Worm (Caenorhabditis elegans) whole organism, L2 larva: ENCODE results near the gene hum-8.
A peak's percentile ranks its signal among the peaks of the same experiment; 100 is the strongest.

Experiments used
- C34F6.9 ChIP-seq: fragments of 150-350 bp; optimal IDR thresholded peaks from 2 replicates; lab custom pipeline; 2014; ENCODE audit warnings: missing biosample characterization, missing genetic modification characterization
- F13H6.1 ChIP-seq: sonication (generic microtip); optimal IDR thresholded peaks from 2 replicates; lab custom pipeline; 2016; ENCODE audit warnings: missing genetic modification characterization, missing compliant biosample characterization
- Y55F3AM.14 ChIP-seq: fragments of 200-800 bp; sonication (Bioruptor generic); optimal IDR thresholded peaks from 2 replicates; lab custom pipeline; 2018; ENCODE audit warnings: mild to moderate bottlenecking, missing genetic modification characterization, missing compliant biosample characterization
- aly-2 ChIP-seq: fragments of 150-350 bp; optimal IDR thresholded peaks from 2 replicates; lab custom pipeline; 2014; ENCODE audit warnings: missing biosample characterization, missing genetic modification characterization
- ama-1 ChIP-seq: fragments of 150-350 bp; optimal IDR thresholded peaks from 2 replicates; lab custom pipeline; 2018; ENCODE audit warnings: inconsistent platforms
- blmp-1 ChIP-seq: sonication (generic microtip); optimal IDR thresholded peaks from 2 replicates; lab custom pipeline; 2017; ENCODE audit warnings: missing genetic modification characterization, mild to moderate bottlenecking, missing compliant biosample characterization, antibody characterized with exemption, moderate library complexity; ENCODE audit not compliant: insufficient read depth
- ceh-16 ChIP-seq: fragments of 150-350 bp; optimal IDR thresholded peaks from 2 replicates; lab custom pipeline; 2014; ENCODE audit warnings: missing biosample characterization, missing genetic modification characterization
- ceh-82 ChIP-seq: fragments of 150-350 bp; optimal IDR thresholded peaks from 2 replicates; lab custom pipeline; 2014; ENCODE audit warnings: missing biosample characterization, missing genetic modification characterization
- crh-2 ChIP-seq: sonication (generic microtip); optimal IDR thresholded peaks from 2 replicates; lab custom pipeline; 2017; ENCODE audit warnings: missing biosample characterization, missing genetic modification characterization
- egl-27 ChIP-seq: sonication (generic microtip); optimal IDR thresholded peaks from 3 replicates; lab custom pipeline; 2017; ENCODE audit warnings: missing biosample characterization, missing genetic modification reagents, missing genetic modification characterization
- fos-1 ChIP-seq: fragments of 150-350 bp; optimal IDR thresholded peaks from 2 replicates; lab custom pipeline; 2014; ENCODE audit warnings: missing biosample characterization, missing genetic modification characterization
- gmeb-1 ChIP-seq: fragments of 150-350 bp; optimal IDR thresholded peaks from 2 replicates; lab custom pipeline; 2014; ENCODE audit warnings: missing biosample characterization, missing genetic modification characterization
- lin-13 ChIP-seq: fragments of 150-350 bp; optimal IDR thresholded peaks from 2 replicates; lab custom pipeline; 2014; ENCODE audit warnings: missing biosample characterization, missing genetic modification reagents, missing genetic modification characterization
- lin-39 ChIP-seq: fragments of 150-350 bp; optimal IDR thresholded peaks from 2 replicates; lab custom pipeline; 2014; ENCODE audit warnings: missing biosample characterization, missing genetic modification reagents, missing genetic modification characterization
- lsy-2 ChIP-seq, 2 experiments: fragments of 150-350 bp in 1 of 2; sonication (generic microtip) in 1 of 2; optimal IDR thresholded peaks; 2 replicates each; lab custom pipeline; 2014 to 2017; ENCODE audit warnings: missing biosample characterization in 2 of 2, missing genetic modification characterization in 2 of 2
- mab-5 ChIP-seq: fragments of 150-350 bp; optimal IDR thresholded peaks from 2 replicates; lab custom pipeline; 2014; ENCODE audit warnings: missing biosample characterization, missing genetic modification characterization
- mbf-1 ChIP-seq: sonication (generic microtip); optimal IDR thresholded peaks from 2 replicates; lab custom pipeline; 2017; ENCODE audit warnings: missing biosample characterization, missing genetic modification characterization
- nhr-12 ChIP-seq: fragments of 150-350 bp; optimal IDR thresholded peaks from 2 replicates; lab custom pipeline; 2014; ENCODE audit warnings: missing biosample characterization, missing genetic modification characterization
- nhr-129 ChIP-seq: fragments of 150-350 bp; optimal IDR thresholded peaks from 2 replicates; lab custom pipeline; 2014; ENCODE audit warnings: missing biosample characterization, missing genetic modification characterization
- nhr-21 ChIP-seq: fragments of 150-350 bp; optimal IDR thresholded peaks from 2 replicates; lab custom pipeline; 2014; ENCODE audit warnings: missing biosample characterization, missing genetic modification characterization
- nhr-237 ChIP-seq: fragments of 150-350 bp; optimal IDR thresholded peaks from 2 replicates; lab custom pipeline; 2014; ENCODE audit warnings: missing biosample characterization, missing genetic modification characterization
- nhr-25 ChIP-seq: fragments of 150-350 bp; sonication (generic microtip); optimal IDR thresholded peaks from 3 replicates; lab custom pipeline; 2014; ENCODE audit warnings: missing biosample characterization, missing genetic modification characterization
- nhr-6 ChIP-seq: fragments of 150-350 bp; optimal IDR thresholded peaks from 2 replicates; lab custom pipeline; 2014; ENCODE audit warnings: missing biosample characterization, missing genetic modification characterization
- nhr-77 ChIP-seq: fragments of 150-350 bp; optimal IDR thresholded peaks from 2 replicates; lab custom pipeline; 2014; ENCODE audit warnings: missing biosample characterization, missing genetic modification characterization
- sem-4 ChIP-seq: fragments of 150-350 bp; optimal IDR thresholded peaks from 2 replicates; lab custom pipeline; 2014; ENCODE audit warnings: missing biosample characterization, missing genetic modification reagents, missing genetic modification characterization
- skn-1 ChIP-seq: sonication (generic microtip); optimal IDR thresholded peaks from 2 replicates; lab custom pipeline; 2017; ENCODE audit warnings: missing biosample characterization, missing genetic modification characterization
- sma-3 ChIP-seq: sonication (generic microtip); optimal IDR thresholded peaks from 2 replicates; lab custom pipeline; 2016; ENCODE audit warnings: missing genetic modification reagents, missing genetic modification characterization, missing compliant biosample characterization
- sma-9 ChIP-seq, 2 experiments: fragments of 150-350 bp in 1 of 2; sonication (generic microtip) in 1 of 2; optimal IDR thresholded peaks; 2 replicates each; lab custom pipeline; 2014 to 2016; ENCODE audit warnings: missing genetic modification characterization in 2 of 2, mild to moderate bottlenecking in 1 of 2, missing biosample characterization in 1 of 2, missing compliant biosample characterization in 1 of 2, missing genetic modification reagents in 1 of 2, moderate library complexity in 1 of 2
- unc-39 ChIP-seq: fragments of 150-350 bp; optimal IDR thresholded peaks from 2 replicates; lab custom pipeline; 2014; ENCODE audit warnings: missing biosample characterization, missing genetic modification characterization
- unc-55 ChIP-seq: fragments of 150-350 bp; sonication (generic microtip); optimal IDR thresholded peaks from 3 replicates; lab custom pipeline; 2014; ENCODE audit warnings: missing biosample characterization, missing genetic modification reagents, missing genetic modification characterization
- unc-62 ChIP-seq: fragments of 150-350 bp; optimal IDR thresholded peaks from 2 replicates; lab custom pipeline; 2014; ENCODE audit warnings: missing biosample characterization, missing genetic modification reagents, missing genetic modification characterization
- ztf-1 ChIP-seq: fragments of 200-800 bp; sonication (Bioruptor generic); conservative IDR thresholded peaks from 2 replicates; pipeline ENCODE4 v1.3.6; 2022; ENCODE audit warnings: missing genetic modification characterization, missing compliant biosample characterization
- ztf-11 ChIP-seq: sonication (generic microtip); optimal IDR thresholded peaks from 2 replicates; lab custom pipeline; 2017; ENCODE audit warnings: missing biosample characterization, missing genetic modification characterization
- ztf-4 ChIP-seq: fragments of 150-350 bp; optimal IDR thresholded peaks from 2 replicates; lab custom pipeline; 2014; ENCODE audit warnings: missing biosample characterization, missing genetic modification characterization

The hum-8 gene

DNA sequence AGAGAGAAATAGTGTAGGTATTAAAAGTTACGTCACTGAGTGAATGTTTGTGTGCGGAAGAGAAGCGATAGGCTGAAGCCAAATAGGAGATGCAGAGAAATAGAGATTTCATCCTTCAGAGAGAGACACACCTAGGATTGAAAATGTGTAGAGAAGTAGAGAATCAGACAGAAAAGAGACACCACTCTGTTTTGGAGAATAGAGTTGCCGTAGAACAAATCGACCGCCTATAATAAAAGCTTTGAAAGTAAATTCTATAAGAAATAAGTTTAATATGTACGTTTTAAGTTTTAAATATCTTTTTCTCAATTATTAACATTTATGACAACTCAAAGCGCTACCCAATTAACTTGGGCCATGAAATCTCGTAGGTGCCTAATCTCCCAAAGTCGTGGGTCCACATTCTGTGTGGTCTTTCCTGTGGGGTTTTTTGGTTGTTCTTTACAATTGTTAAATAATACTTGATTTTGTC is 29.9 kb downstream of the hum-8 start, which contains the start of gene T07A9.12:
TSS of gene T07A9.12 (plus strand) at position 448 of the 472 bp plus-strand sequence.
- TF ChIP-seq Y55F3AM.14 (GFP tag; lab: Kevin White, UChicago) (no peak), gmeb-1 (tag; lab: Kevin White, UChicago) (peak; percentile 41), blmp-1 (peak; percentile 32), nhr-6 (tag; lab: Kevin White, UChicago) (peak; percentile 64), unc-62 (GFP tag; lab: Kevin White, UChicago) (no peak), lin-13 (GFP tag; lab: Kevin White, UChicago) (peak; percentile 79), nhr-129 (tag; lab: Kevin White, UChicago) (peak; percentile 83), mab-5 (tag; lab: Kevin White, UChicago) (no peak), sem-4 (tag; lab: Kevin White, UChicago) (peak; percentile 47), sma-3 (GFP tag; lab: Kevin White, UChicago) (peak; percentile 79), C34F6.9 (tag; lab: Kevin White, UChicago) (peak; percentile 81), F13H6.1 (tag; lab: Kevin White, UChicago) (peak; percentile 80), ceh-82 (tag; lab: Kevin White, UChicago) (no peak), ztf-4 (no peak), sma-9 (GFP tag; optimal IDR thresholded peaks at IDR 0.05; lab: Kevin White, UChicago) (peak; percentile 81), sma-9 (tag; optimal IDR thresholded peaks at IDR 0.05; lab: Kevin White, UChicago) (no peak), fos-1 (tag; lab: Kevin White, UChicago) (peak; percentile 77), lsy-2 (tag; optimal IDR thresholded peaks at IDR 0.05; lab: Kevin White, UChicago) (peak; percentile 51 to 86), lin-39 (tag; lab: Kevin White, UChicago) (no peak), nhr-12 (tag; lab: Kevin White, UChicago) (no peak), nhr-77 (no peak), egl-27 (peak; percentile 9), nhr-21 (tag; lab: Kevin White, UChicago) (peak; percentile 64), unc-55 (GFP tag; lab: Kevin White, UChicago) (peak; percentile 77), unc-39 (no peak), nhr-25 (peak; percentile 79), crh-2 (tag; lab: Kevin White, UChicago) (peak; percentile 91)

DNA sequence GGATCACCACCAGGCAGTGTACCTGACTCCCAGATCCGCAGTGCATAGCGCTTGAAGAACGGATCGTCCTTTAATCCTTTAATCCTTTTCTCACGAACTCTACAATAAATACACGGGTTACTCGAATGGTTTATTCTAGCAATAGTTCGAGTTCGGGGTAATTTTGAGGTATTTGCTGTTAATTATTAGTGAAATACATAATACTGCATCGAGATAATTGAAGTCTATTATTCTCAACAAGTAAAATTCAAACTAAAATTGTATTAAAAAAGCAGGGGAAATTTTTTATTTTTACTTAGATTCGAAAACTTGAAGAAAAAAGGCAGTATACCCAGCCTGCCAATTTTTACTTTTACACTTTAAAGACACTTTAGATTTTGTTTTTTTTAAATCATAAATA is 30.4 kb downstream of the hum-8 start, which contains the start of gene kgb-1:
TSS of gene kgb-1 (minus strand) at position 101 of the 400 bp plus-strand sequence.
- TF ChIP-seq ztf-4 (no peak), gmeb-1 (tag; lab: Kevin White, UChicago) (no peak), nhr-25 (no peak), mbf-1 (tag; lab: Kevin White, UChicago) (no peak), aly-2 (tag; lab: Kevin White, UChicago) (no peak), nhr-21 (tag; lab: Kevin White, UChicago) (no peak), crh-2 (tag; lab: Kevin White, UChicago) (no peak), nhr-237 (no peak), sma-9 (GFP tag; optimal IDR thresholded peaks at IDR 0.05; lab: Kevin White, UChicago) (no peak), sma-9 (tag; optimal IDR thresholded peaks at IDR 0.05; lab: Kevin White, UChicago) (no peak), sem-4 (tag; lab: Kevin White, UChicago) (no peak)

DNA sequence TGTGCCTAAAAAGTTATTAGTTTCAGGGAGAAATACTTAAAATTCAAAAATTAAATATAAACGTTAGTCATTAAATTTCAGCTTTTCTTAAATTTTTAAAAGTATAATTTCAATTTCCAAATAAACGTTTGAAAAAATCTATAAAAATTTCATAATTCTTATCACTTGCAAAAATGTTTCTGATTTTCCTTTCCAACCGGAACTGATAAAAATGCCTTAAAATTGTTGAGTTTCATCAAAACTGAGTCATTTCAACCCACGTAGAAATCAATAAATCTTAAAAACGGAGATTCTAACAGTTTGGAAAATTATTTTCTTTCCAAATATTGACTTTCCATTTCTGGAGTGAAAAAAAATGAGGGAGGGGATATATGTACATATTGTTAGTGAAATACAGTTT is 31.5 kb downstream of the hum-8 start:
- no peak for TF ChIP-seq ztf-11 (tag; lab: Kevin White, UChicago)
- TF ChIP-seq fos-1 (tag; lab: Kevin White, UChicago) = peak; percentile 96
- no peak for TF ChIP-seq nhr-12 (tag; lab: Kevin White, UChicago)

DNA sequence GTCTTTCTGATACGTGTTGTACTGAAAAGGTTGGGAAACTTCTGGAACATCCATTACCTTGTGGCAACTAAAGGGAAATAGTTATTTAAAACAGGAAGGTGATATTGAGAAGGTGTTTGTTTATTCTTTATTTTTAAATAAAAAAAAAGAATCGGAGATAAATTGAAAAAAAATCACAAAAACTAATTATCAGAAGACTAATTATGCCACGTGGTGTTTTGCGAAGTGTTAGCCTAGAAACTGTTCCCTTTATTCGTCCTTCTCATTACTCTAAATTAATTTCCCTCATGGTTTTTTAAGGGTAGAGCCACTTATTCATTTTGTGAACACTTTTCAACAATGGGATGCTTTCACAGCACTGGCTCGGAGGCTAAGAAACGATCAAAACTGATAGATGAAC is 39.0 kb downstream of the hum-8 start, which contains the start of gene gpa-4:
TSS of gene gpa-4 (plus strand) at position 301 of the 400 bp plus-strand sequence.
- TF ChIP-seq ama-1 (lab: Kevin White, UChicago) (no peak), sem-4 (tag; lab: Kevin White, UChicago) (no peak), mab-5 (tag; lab: Kevin White, UChicago) (no peak), skn-1 (tag; lab: Kevin White, UChicago) (no peak), ceh-16 (tag; lab: Kevin White, UChicago) (no peak), ztf-1 (GFP tag; lab: Robert Waterston, UW) (no peak), unc-55 (GFP tag; lab: Kevin White, UChicago) (no peak), nhr-25 (no peak)
